Worm (Caenorhabditis elegans): ENCODE results near the gene moa-1.

- TF ChIP-seq T22C8.4 (GFP tag; IDR thresholded peaks at IDR 0.05) (no peak), klf-2 (GFP tag; conservative IDR thresholded peaks at IDR 0.05) (no peak), ztf-23 (GFP tag; IDR thresholded peaks at IDR 0.05) (no peak), flt-1 (GFP tag; IDR thresholded peaks at IDR 0.05) (no peak), med-1 (GFP tag; optimal IDR thresholded peaks at IDR 0.05; ENCODE audit: insufficient read depth) (no peak), ref-1 (GFP tag; conservative IDR thresholded peaks at IDR 0.05) (no peak), cog-1 (tag; optimal IDR thresholded peaks at IDR 0.05) (no peak)
Measured at ce11 chrIII:2008334-2008733, 38.6 kb upstream of the moa-1 start.

All from whole organism, midembryonic.